Worm (Caenorhabditis elegans) whole organism, L2 larva: ENCODE results near the gene C27A2.12.

ENCODE experiments used
- C34F6.9 ChIP-seq: fragments of 150-350 bp; optimal IDR thresholded peaks from 2 replicates; lab custom pipeline; 2014; ENCODE audit warnings: missing biosample characterization, missing genetic modification characterization
- F13H6.1 ChIP-seq: sonication (generic microtip); optimal IDR thresholded peaks from 2 replicates; lab custom pipeline; 2016; ENCODE audit warnings: missing genetic modification characterization, missing compliant biosample characterization
- R02D3.7 ChIP-seq: fragments of 150-350 bp; optimal IDR thresholded peaks from 2 replicates; lab custom pipeline; 2014; ENCODE audit warnings: missing biosample characterization, missing genetic modification characterization
- ZK546.5 ChIP-seq: sonication (generic microtip); optimal IDR thresholded peaks from 2 replicates; lab custom pipeline; 2017; ENCODE audit warnings: missing biosample characterization, missing genetic modification characterization
- alr-1 ChIP-seq: fragments of 150-350 bp; optimal IDR thresholded peaks from 2 replicates; lab custom pipeline; 2014; ENCODE audit warnings: missing biosample characterization, missing genetic modification characterization
- ama-1 ChIP-seq: fragments of 150-350 bp; optimal IDR thresholded peaks from 2 replicates; lab custom pipeline; 2018; ENCODE audit warnings: inconsistent platforms
- blmp-1 ChIP-seq: sonication (generic microtip); optimal IDR thresholded peaks from 2 replicates; lab custom pipeline; 2017; ENCODE audit warnings: missing genetic modification characterization, mild to moderate bottlenecking, missing compliant biosample characterization, antibody characterized with exemption, moderate library complexity; ENCODE audit not compliant: insufficient read depth
- ceh-82 ChIP-seq: fragments of 150-350 bp; optimal IDR thresholded peaks from 2 replicates; lab custom pipeline; 2014; ENCODE audit warnings: missing biosample characterization, missing genetic modification characterization
- crh-2 ChIP-seq: sonication (generic microtip); optimal IDR thresholded peaks from 2 replicates; lab custom pipeline; 2017; ENCODE audit warnings: missing biosample characterization, missing genetic modification characterization
- dmd-4 ChIP-seq: sonication (generic microtip); optimal IDR thresholded peaks from 2 replicates; lab custom pipeline; 2017; ENCODE audit warnings: missing biosample characterization, missing genetic modification characterization
- egl-27 ChIP-seq: sonication (generic microtip); optimal IDR thresholded peaks from 3 replicates; lab custom pipeline; 2017; ENCODE audit warnings: missing biosample characterization, missing genetic modification reagents, missing genetic modification characterization
- elt-1 ChIP-seq: fragments of 150-350 bp; optimal IDR thresholded peaks from 2 replicates; lab custom pipeline; 2014; ENCODE audit warnings: missing biosample characterization, missing genetic modification characterization
- elt-3 ChIP-seq: sonication (generic microtip); optimal IDR thresholded peaks from 2 replicates; lab custom pipeline; 2017; ENCODE audit warnings: missing biosample characterization, missing genetic modification characterization
- fos-1 ChIP-seq: fragments of 150-350 bp; optimal IDR thresholded peaks from 2 replicates; lab custom pipeline; 2014; ENCODE audit warnings: missing biosample characterization, missing genetic modification characterization
- gmeb-1 ChIP-seq: fragments of 150-350 bp; optimal IDR thresholded peaks from 2 replicates; lab custom pipeline; 2014; ENCODE audit warnings: missing biosample characterization, missing genetic modification characterization
- lin-11 ChIP-seq: fragments of 150-350 bp; sonication (generic microtip); optimal IDR thresholded peaks from 2 replicates; lab custom pipeline; 2014; ENCODE audit warnings: missing biosample characterization, missing genetic modification characterization, inconsistent platforms, mixed read lengths
- lsy-2 ChIP-seq, 2 experiments: fragments of 150-350 bp in 1 of 2; sonication (generic microtip) in 1 of 2; optimal IDR thresholded peaks; 2 replicates each; lab custom pipeline; 2014 to 2017; ENCODE audit warnings: missing biosample characterization in 2 of 2, missing genetic modification characterization in 2 of 2
- mbf-1 ChIP-seq: sonication (generic microtip); optimal IDR thresholded peaks from 2 replicates; lab custom pipeline; 2017; ENCODE audit warnings: missing biosample characterization, missing genetic modification characterization
- mdl-1 ChIP-seq, 2 experiments: fragments of 150-350 bp in 1 of 2; sonication (generic microtip) in 1 of 2; optimal IDR thresholded peaks; 2 replicates each; lab custom pipeline; 2017; ENCODE audit warnings: missing biosample characterization in 2 of 2, missing genetic modification characterization in 2 of 2
- nhr-10 ChIP-seq: sonication (generic microtip); optimal IDR thresholded peaks from 2 replicates; lab custom pipeline; 2017; ENCODE audit warnings: missing biosample characterization, missing genetic modification characterization
- nhr-11 ChIP-seq: fragments of 150-350 bp; optimal IDR thresholded peaks from 2 replicates; lab custom pipeline; 2014; ENCODE audit warnings: missing biosample characterization, missing genetic modification characterization
- nhr-12 ChIP-seq: fragments of 150-350 bp; optimal IDR thresholded peaks from 2 replicates; lab custom pipeline; 2014; ENCODE audit warnings: missing biosample characterization, missing genetic modification characterization
- nhr-129 ChIP-seq: fragments of 150-350 bp; optimal IDR thresholded peaks from 2 replicates; lab custom pipeline; 2014; ENCODE audit warnings: missing biosample characterization, missing genetic modification characterization
- nhr-21 ChIP-seq: fragments of 150-350 bp; optimal IDR thresholded peaks from 2 replicates; lab custom pipeline; 2014; ENCODE audit warnings: missing biosample characterization, missing genetic modification characterization
- nhr-23 ChIP-seq: fragments of 150-350 bp; optimal IDR thresholded peaks from 2 replicates; lab custom pipeline; 2014; ENCODE audit warnings: missing biosample characterization, missing genetic modification reagents, missing genetic modification characterization
- nhr-237 ChIP-seq: fragments of 150-350 bp; optimal IDR thresholded peaks from 2 replicates; lab custom pipeline; 2014; ENCODE audit warnings: missing biosample characterization, missing genetic modification characterization
- nhr-25 ChIP-seq: fragments of 150-350 bp; sonication (generic microtip); optimal IDR thresholded peaks from 3 replicates; lab custom pipeline; 2014; ENCODE audit warnings: missing biosample characterization, missing genetic modification characterization
- nhr-6 ChIP-seq: fragments of 150-350 bp; optimal IDR thresholded peaks from 2 replicates; lab custom pipeline; 2014; ENCODE audit warnings: missing biosample characterization, missing genetic modification characterization
- nhr-77 ChIP-seq: fragments of 150-350 bp; optimal IDR thresholded peaks from 2 replicates; lab custom pipeline; 2014; ENCODE audit warnings: missing biosample characterization, missing genetic modification characterization
- peb-1 ChIP-seq: fragments of 150-350 bp; optimal IDR thresholded peaks from 2 replicates; lab custom pipeline; 2014; ENCODE audit warnings: missing biosample characterization, missing genetic modification characterization
- sem-4 ChIP-seq: fragments of 150-350 bp; optimal IDR thresholded peaks from 2 replicates; lab custom pipeline; 2014; ENCODE audit warnings: missing biosample characterization, missing genetic modification reagents, missing genetic modification characterization
- skn-1 ChIP-seq: sonication (generic microtip); optimal IDR thresholded peaks from 2 replicates; lab custom pipeline; 2017; ENCODE audit warnings: missing biosample characterization, missing genetic modification characterization
- sma-3 ChIP-seq: sonication (generic microtip); optimal IDR thresholded peaks from 2 replicates; lab custom pipeline; 2016; ENCODE audit warnings: missing genetic modification reagents, missing genetic modification characterization, missing compliant biosample characterization
- sma-9 ChIP-seq, 2 experiments: fragments of 150-350 bp in 1 of 2; sonication (generic microtip) in 1 of 2; optimal IDR thresholded peaks; 2 replicates each; lab custom pipeline; 2014 to 2016; ENCODE audit warnings: missing genetic modification characterization in 2 of 2, mild to moderate bottlenecking in 1 of 2, missing biosample characterization in 1 of 2, missing compliant biosample characterization in 1 of 2, missing genetic modification reagents in 1 of 2, moderate library complexity in 1 of 2
- snpc-4 ChIP-seq: fragments of 150-350 bp; optimal IDR thresholded peaks from 2 replicates; lab custom pipeline; 2014; ENCODE audit warnings: missing biosample characterization, missing genetic modification characterization
- unc-39 ChIP-seq: fragments of 150-350 bp; optimal IDR thresholded peaks from 2 replicates; lab custom pipeline; 2014; ENCODE audit warnings: missing biosample characterization, missing genetic modification characterization
- unc-55 ChIP-seq: fragments of 150-350 bp; sonication (generic microtip); optimal IDR thresholded peaks from 3 replicates; lab custom pipeline; 2014; ENCODE audit warnings: missing biosample characterization, missing genetic modification reagents, missing genetic modification characterization
- unc-62 ChIP-seq: fragments of 150-350 bp; optimal IDR thresholded peaks from 2 replicates; lab custom pipeline; 2014; ENCODE audit warnings: missing biosample characterization, missing genetic modification reagents, missing genetic modification characterization
- zag-1 ChIP-seq: fragments of 150-350 bp; optimal IDR thresholded peaks from 2 replicates; lab custom pipeline; 2014; ENCODE audit warnings: missing biosample characterization, missing genetic modification characterization
- ztf-1 ChIP-seq: fragments of 200-800 bp; sonication (Bioruptor generic); conservative IDR thresholded peaks from 2 replicates; pipeline ENCODE4 v1.3.6; 2022; ENCODE audit warnings: missing genetic modification characterization, missing compliant biosample characterization
- ztf-11 ChIP-seq: sonication (generic microtip); optimal IDR thresholded peaks from 2 replicates; lab custom pipeline; 2017; ENCODE audit warnings: missing biosample characterization, missing genetic modification characterization

Gene C27A2.12

ce11 chrII:5022381-5022855 lies 35.5 kb downstream of the C27A2.12 start, which contains the start of the genes nsy-1 and F59A6.13:
TSS of gene nsy-1 (plus strand) at chrII:5022757.
TSS of gene F59A6.13 (plus strand) at chrII:5022805.
- TF ChIP-seq sma-9 (GFP tag; optimal IDR thresholded peaks at IDR 0.05; lab: Kevin White, UChicago): peak; percentile 35
- no peak for TF ChIP-seq sma-9 (tag; optimal IDR thresholded peaks at IDR 0.05; lab: Kevin White, UChicago)
- TF ChIP-seq fos-1 (tag; lab: Kevin White, UChicago): peak; percentile 61
- no peak for TF ChIP-seq blmp-1 (tag; lab: Kevin White, UChicago)

ce11 chrII:5021518-5021917 lies 36.4 kb downstream of the C27A2.12 start:
- TF ChIP-seq zag-1 (tag; lab: Kevin White, UChicago) (no peak), gmeb-1 (tag; lab: Kevin White, UChicago) (no peak), blmp-1 (tag; lab: Kevin White, UChicago) (peak; percentile 39), nhr-21 (tag; lab: Kevin White, UChicago) (no peak), alr-1 (no peak), ceh-82 (tag; lab: Kevin White, UChicago) (no peak), mdl-1 (tag; optimal IDR thresholded peaks at IDR 0.05; lab: Kevin White, UChicago) (no peak), ztf-11 (no peak), nhr-25 (tag; lab: Kevin White, UChicago) (peak; percentile 60), unc-39 (tag; lab: Kevin White, UChicago) (no peak)

ce11 chrII:5020513-5021081 lies 37.3 kb downstream of the C27A2.12 start:
- TF ChIP-seq ZK546.5 (tag; lab: Kevin White, UChicago) (no peak), skn-1 (tag; lab: Kevin White, UChicago) (no peak), fos-1 (tag; lab: Kevin White, UChicago) (peak; percentile 47), nhr-129 (peak; percentile 65), unc-39 (tag; lab: Kevin White, UChicago) (no peak), unc-55 (GFP tag; lab: Kevin White, UChicago) (no peak), nhr-237 (no peak), nhr-77 (tag; lab: Kevin White, UChicago) (no peak), nhr-12 (tag; lab: Kevin White, UChicago) (no peak), lsy-2 (tag; optimal IDR thresholded peaks at IDR 0.05; lab: Kevin White, UChicago) (no peak), mbf-1 (tag; lab: Kevin White, UChicago) (no peak), ztf-1 (GFP tag; lab: Robert Waterston, UW) (no peak), dmd-4 (tag; lab: Kevin White, UChicago) (no peak), zag-1 (tag; lab: Kevin White, UChicago) (no peak), F13H6.1 (tag; lab: Kevin White, UChicago) (no peak), nhr-11 (tag; lab: Kevin White, UChicago) (no peak), C34F6.9 (peak; percentile 33), peb-1 (tag; lab: Kevin White, UChicago) (no peak), nhr-23 (tag; lab: Kevin White, UChicago) (no peak), crh-2 (tag; lab: Kevin White, UChicago) (no peak), elt-1 (no peak), lin-11 (tag; lab: Kevin White, UChicago) (no peak), egl-27 (tag; lab: Kevin White, UChicago) (no peak), nhr-21 (tag; lab: Kevin White, UChicago) (no peak), snpc-4 (tag; lab: Kevin White, UChicago) (no peak), nhr-6 (tag; lab: Kevin White, UChicago) (no peak), ztf-11 (no peak)

DNA sequence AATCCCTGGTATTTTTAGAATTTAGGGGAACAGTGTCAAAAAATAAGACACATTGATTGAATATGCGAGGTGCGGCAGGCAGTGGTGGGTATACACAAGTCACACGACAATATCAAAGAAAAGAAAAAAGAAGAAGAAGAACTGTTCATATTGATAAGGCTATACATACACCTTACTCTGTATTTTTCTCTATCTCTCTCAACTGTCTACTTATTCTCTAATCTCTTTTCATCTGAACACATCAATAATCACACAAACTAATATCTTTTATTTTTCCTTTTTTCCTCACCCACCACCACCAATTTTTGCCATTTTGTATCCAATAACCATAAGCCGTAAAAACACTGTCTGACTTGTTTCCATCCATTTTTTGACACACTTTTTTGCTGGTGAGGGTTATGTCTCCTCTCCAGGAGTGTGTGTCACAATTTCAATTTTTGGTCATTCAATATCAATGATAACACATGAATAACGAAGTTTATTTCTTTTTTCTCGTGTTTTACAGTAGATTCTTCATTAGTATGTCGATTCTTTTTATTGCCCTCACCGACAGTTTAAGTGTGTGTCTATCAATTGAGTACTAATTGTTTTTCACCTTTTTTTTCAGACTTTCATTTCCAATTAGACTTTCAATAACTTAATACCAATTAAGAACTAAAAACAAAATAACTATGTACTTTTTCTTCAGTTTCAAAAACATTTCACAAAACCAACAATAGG lies 38.4 kb downstream of the C27A2.12 start:
- TF ChIP-seq lsy-2 (tag; optimal IDR thresholded peaks at IDR 0.05; lab: Kevin White, UChicago): peak in 1 of 2 experiments; percentile 43
- TF ChIP-seq blmp-1 (tag; lab: Kevin White, UChicago): peak; percentile 53
- no peak for TF ChIP-seq ama-1 (lab: Kevin White, UChicago)
- no peak for TF ChIP-seq ztf-1 (GFP tag; lab: Robert Waterston, UW)
- peak; percentile 79 for TF ChIP-seq fos-1 (tag; lab: Kevin White, UChicago)
- no peak for TF ChIP-seq elt-3
- TF ChIP-seq egl-27 (tag; lab: Kevin White, UChicago): no peak
- peak; percentile 34 for TF ChIP-seq nhr-129
- TF ChIP-seq sma-3: peak; percentile 34
- no peak for TF ChIP-seq unc-62 (GFP tag; lab: Kevin White, UChicago)
- TF ChIP-seq ZK546.5 (tag; lab: Kevin White, UChicago): no peak
- TF ChIP-seq mdl-1 (tag; optimal IDR thresholded peaks at IDR 0.05; lab: Kevin White, UChicago): no peak
- TF ChIP-seq sem-4 (tag; lab: Kevin White, UChicago): peak; percentile 14
- TF ChIP-seq R02D3.7 (tag; lab: Kevin White, UChicago): no peak
- TF ChIP-seq nhr-21 (tag; lab: Kevin White, UChicago): peak; percentile 54
- no peak for TF ChIP-seq F13H6.1 (tag; lab: Kevin White, UChicago)
- no peak for TF ChIP-seq nhr-10 (tag; lab: Kevin White, UChicago)
- peak; percentile 62 for TF ChIP-seq sma-9 (GFP tag; optimal IDR thresholded peaks at IDR 0.05; lab: Kevin White, UChicago)
- no peak for TF ChIP-seq sma-9 (tag; optimal IDR thresholded peaks at IDR 0.05; lab: Kevin White, UChicago)
- no peak for TF ChIP-seq nhr-23 (tag; lab: Kevin White, UChicago)
- TF ChIP-seq zag-1 (tag; lab: Kevin White, UChicago): no peak
- TF ChIP-seq nhr-237: no peak
- no peak for TF ChIP-seq nhr-11 (tag; lab: Kevin White, UChicago)
- TF ChIP-seq nhr-25 (tag; lab: Kevin White, UChicago): peak; percentile 67
- no peak for TF ChIP-seq C34F6.9
- no peak for TF ChIP-seq nhr-77 (tag; lab: Kevin White, UChicago)
- no peak for TF ChIP-seq unc-39 (tag; lab: Kevin White, UChicago)
